Fruit fly (Drosophila melanogaster): ENCODE data around the gene bnk.

The bnk gene

dm6 chr3R:31223971-31224860 lies 31.1 kb downstream of the bnk start:
- TF ChIP-seq sug (tag; optimal IDR thresholded peaks at IDR 0.05) (peak; percentile 48), CG34376 (GFP tag; optimal IDR thresholded peaks at IDR 0.05) (peak; percentile 41), twi (tag; optimal IDR thresholded peaks at IDR 0.05) (peak; percentile 49), mam (GFP tag; optimal IDR thresholded peaks at IDR 0.05) (no peak), CG6813 (GFP tag; optimal IDR thresholded peaks at IDR 0.05) (no peak), Pdp1 (GFP tag; optimal IDR thresholded peaks at IDR 0.05) (peak in 1 of 2 experiments; percentile 22), sens (GFP tag) (peak; percentile 42), D19B (GFP tag; optimal IDR thresholded peaks at IDR 0.05) (peak; percentile 87), Dll (GFP tag; IDR thresholded peaks at IDR 0.05; ENCODE audit: partially characterized antibody) (0 out of 4 replicates have a peak, but pooled peaks have one; percentile 1), crol (GFP tag; IDR thresholded peaks at IDR 0.05) (peak; percentile 58), CG15479 (GFP tag; optimal IDR thresholded peaks at IDR 0.05) (peak; percentile 64), Med (GFP tag) (peak; percentile 62), CG6854 (GFP tag; optimal IDR thresholded peaks at IDR 0.05) (no peak), Dfd (GFP tag; optimal IDR thresholded peaks at IDR 0.05) (no peak), mirr (GFP tag; optimal IDR thresholded peaks at IDR 0.05) (peak; percentile 19), exex (tag; optimal IDR thresholded peaks at IDR 0.05) (peak; percentile 80)

- TF ChIP-seq crc (GFP tag; optimal IDR thresholded peaks at IDR 0.05): no peak
- TF ChIP-seq grau (tag; optimal IDR thresholded peaks at IDR 0.05): no peak
- TF ChIP-seq bsh (GFP tag; optimal IDR thresholded peaks at IDR 0.05): no peak
- no peak for TF ChIP-seq CG13123 (GFP tag; optimal IDR thresholded peaks at IDR 0.05)
- no peak for TF ChIP-seq ci (GFP tag; IDR thresholded peaks at IDR 0.05)
- no peak for TF ChIP-seq CG12744 (GFP tag; optimal IDR thresholded peaks at IDR 0.05)
- TF ChIP-seq ATbp (GFP tag; optimal IDR thresholded peaks at IDR 0.05): peak; percentile 22
- no peak for TF ChIP-seq CG43689 (GFP tag; IDR thresholded peaks at IDR 0.05)
- TF ChIP-seq gcm (GFP tag; optimal IDR thresholded peaks at IDR 0.05): peak; percentile 56
- no peak for TF ChIP-seq tio (GFP tag; optimal IDR thresholded peaks at IDR 0.05)
- TF ChIP-seq CG8290 (GFP tag; optimal IDR thresholded peaks at IDR 0.05): no peak
- no peak for TF ChIP-seq CG8290 (tag; optimal IDR thresholded peaks at IDR 0.05)
- TF ChIP-seq CG7928 (GFP tag; optimal IDR thresholded peaks at IDR 0.05): no peak
- TF ChIP-seq fd64A (GFP tag; optimal IDR thresholded peaks at IDR 0.05): no peak
- no peak for TF ChIP-seq CG6272 (GFP tag; IDR thresholded peaks at IDR 0.05)
- TF ChIP-seq CG10543 (GFP tag; optimal IDR thresholded peaks at IDR 0.05): peak; percentile 14
- TF ChIP-seq CG32772 (GFP tag; IDR thresholded peaks at IDR 0.05): no peak
- no peak for TF ChIP-seq unc-4 (GFP tag; IDR thresholded peaks at IDR 0.05; ENCODE audit: partially characterized antibody)
- TF ChIP-seq sisA (GFP tag; IDR thresholded peaks at IDR 0.05): no peak
- no peak for TF ChIP-seq phol (tag; optimal IDR thresholded peaks at IDR 0.05)
- 0 out of 4 replicates have a peak, but pooled peaks have one; percentile 13 for TF ChIP-seq Dll (GFP tag; IDR thresholded peaks at IDR 0.05; ENCODE audit: partially characterized antibody)
- no peak for TF ChIP-seq CG3407 (GFP tag; optimal IDR thresholded peaks at IDR 0.05)
- TF ChIP-seq CG13424 (tag; optimal IDR thresholded peaks at IDR 0.05): no peak
- no peak for TF ChIP-seq CG3726 (GFP tag; IDR thresholded peaks at IDR 0.05)
- peak; percentile 82 for TF ChIP-seq dm (GFP tag; optimal IDR thresholded peaks at IDR 0.05)
- no peak for TF ChIP-seq CG10267 (tag; optimal IDR thresholded peaks at IDR 0.05)
- peak; percentile 15; the same call in 1 of the 2 replicates for TF ChIP-seq slbo (GFP tag; IDR thresholded peaks at IDR 0.05)
- no peak for TF ChIP-seq zen2 (GFP tag; IDR thresholded peaks at IDR 0.05; ENCODE audit: partially characterized antibody)
- no peak for TF ChIP-seq CG33557 (GFP tag; optimal IDR thresholded peaks at IDR 0.05)
- no peak for TF ChIP-seq CG9876 (GFP tag; optimal IDR thresholded peaks at IDR 0.05)
- 0 out of 2 replicates have a peak, but pooled peaks have one; percentile 9 for TF ChIP-seq vvl (GFP tag; IDR thresholded peaks at IDR 0.05)
- no peak for TF ChIP-seq tap (tag; optimal IDR thresholded peaks at IDR 0.05)
Observed at dm6 chr3R:31225043-31225681, 32.0 kb downstream of the bnk start.
